Fruit fly (Drosophila melanogaster) whole organism, embryonic: ENCODE results near the gene CG15742.
A peak's percentile ranks its signal among the peaks of the same experiment; 100 is the strongest.

Experiments
- Atf-2 ChIP-seq: fragments of 200-800 bp; sonication (Bioruptor generic); optimal IDR thresholded peaks from 2 replicates; lab custom pipeline; 2016; ENCODE audit warnings: missing biosample characterization, missing genetic modification characterization
- BEAF-32 ChIP-seq: fragments of 200-800 bp; sonication (Bioruptor generic); optimal IDR thresholded peaks from 3 replicates; lab custom pipeline; 2017; ENCODE audit warnings: missing biosample characterization, missing genetic modification characterization, mild to moderate bottlenecking, moderate library complexity, missing genetic modification reagents
- Bgb ChIP-seq: fragments of 200-800 bp; sonication (Bioruptor generic); IDR thresholded peaks from 2 replicates; pipeline ENCODE4 v1.3.6; 2022; ENCODE audit warnings: missing biosample characterization, missing genetic modification characterization; ENCODE audit not compliant: partially characterized antibody
- CG11560 ChIP-seq: fragments of 200-800 bp; sonication (Bioruptor generic); IDR thresholded peaks from 3 replicates; pipeline ENCODE4 v1.3.6; 2022; ENCODE audit warnings: missing biosample characterization, missing genetic modification characterization
- CG12659 ChIP-seq: fragments of 200-800 bp; sonication (Bioruptor generic); optimal IDR thresholded peaks from 3 replicates; lab custom pipeline; 2017; ENCODE audit warnings: mild to moderate bottlenecking, missing biosample characterization, missing genetic modification reagents, missing genetic modification characterization
- CG13287 ChIP-seq: fragments of 200-800 bp; sonication (Bioruptor generic); IDR thresholded peaks from 2 replicates; pipeline ENCODE4 v1.3.6; 2022; ENCODE audit warnings: missing biosample characterization, missing genetic modification characterization; ENCODE audit not compliant: partially characterized antibody
- CG13894 ChIP-seq: fragments of 200-800 bp; sonication (Bioruptor generic); optimal IDR thresholded peaks from 3 replicates; lab custom pipeline; 2018; ENCODE audit warnings: missing biosample characterization, mild to moderate bottlenecking, missing genetic modification characterization, moderate library complexity
- CG14860 ChIP-seq: fragments of 200-800 bp; sonication (Bioruptor generic); IDR thresholded peaks from 3 replicates; pipeline ENCODE4 v1.3.6; 2022; ENCODE audit warnings: missing biosample characterization, missing genetic modification characterization; ENCODE audit not compliant: partially characterized antibody
- CG17912 ChIP-seq: fragments of 200-800 bp; sonication (Bioruptor generic); optimal IDR thresholded peaks from 2 replicates; lab custom pipeline; 2018; ENCODE audit warnings: missing biosample characterization, mild to moderate bottlenecking, missing genetic modification characterization
- CG2116 ChIP-seq: fragments of 200-800 bp; sonication (Bioruptor generic); optimal IDR thresholded peaks from 3 replicates; lab custom pipeline; 2018; ENCODE audit warnings: missing biosample characterization, mild to moderate bottlenecking, missing genetic modification characterization
- CG2202 ChIP-seq: fragments of 200-800 bp; sonication (Bioruptor generic); optimal IDR thresholded peaks from 2 replicates; lab custom pipeline; 2018; ENCODE audit warnings: missing biosample characterization, mild to moderate bottlenecking, missing genetic modification characterization
- CG30431 ChIP-seq: fragments of 200-800 bp; sonication (Bioruptor generic); optimal IDR thresholded peaks from 2 replicates; lab custom pipeline; 2017; ENCODE audit warnings: missing biosample characterization, missing genetic modification characterization
- CG31441 ChIP-seq: fragments of 200-800 bp; sonication (Bioruptor generic); IDR thresholded peaks from 2 replicates; pipeline ENCODE4 v1.3.6; 2022; ENCODE audit warnings: missing biosample characterization, missing genetic modification characterization
- CG32767 ChIP-seq: fragments of 200-800 bp; sonication (Bioruptor generic); IDR thresholded peaks from 2 replicates; pipeline ENCODE4 v1.3.6; 2022; ENCODE audit warnings: missing biosample characterization, missing genetic modification characterization
- CG3726 ChIP-seq: fragments of 200-800 bp; sonication (Bioruptor generic); IDR thresholded peaks from 3 replicates; pipeline ENCODE4, ENCODE4 v1.3.6; 2022; ENCODE audit warnings: missing biosample characterization, missing genetic modification characterization
- CG3995 ChIP-seq: fragments of 200-800 bp; sonication (Bioruptor generic); optimal IDR thresholded peaks from 3 replicates; lab custom pipeline; 2016; ENCODE audit warnings: missing biosample characterization, missing genetic modification characterization
- CG4282 ChIP-seq: fragments of 200-800 bp; sonication (Bioruptor generic); optimal IDR thresholded peaks from 2 replicates; lab custom pipeline; 2016; ENCODE audit warnings: missing biosample characterization, missing genetic modification characterization
- CG4617 ChIP-seq: fragments of 200-800 bp; sonication (Bioruptor generic); optimal IDR thresholded peaks from 3 replicates; lab custom pipeline; 2016; ENCODE audit warnings: missing biosample characterization, missing genetic modification characterization, borderline replicate concordance
- CG4707 ChIP-seq: fragments of 200-800 bp; sonication (Bioruptor generic); optimal IDR thresholded peaks from 2 replicates; lab custom pipeline; 2018; ENCODE audit warnings: missing biosample characterization, mild to moderate bottlenecking, missing genetic modification characterization, moderate library complexity
- CG4730 ChIP-seq: fragments of 200-800 bp; sonication (Bioruptor generic); IDR thresholded peaks from 2 replicates; pipeline ENCODE4 v1.3.6; 2022; ENCODE audit warnings: missing biosample characterization, missing genetic modification characterization
- CG4820 ChIP-seq: fragments of 200-800 bp; sonication (Bioruptor generic); optimal IDR thresholded peaks from 3 replicates; lab custom pipeline; 2016; ENCODE audit warnings: missing biosample characterization, missing genetic modification characterization
- CG4854 ChIP-seq: fragments of 200-800 bp; sonication (Bioruptor generic); optimal IDR thresholded peaks from 2 replicates; lab custom pipeline; 2016; ENCODE audit warnings: missing biosample characterization, missing genetic modification characterization, inconsistent platforms
- CG6683 ChIP-seq: fragments of 200-800 bp; sonication (Bioruptor generic); optimal IDR thresholded peaks from 2 replicates; lab custom pipeline; 2017; ENCODE audit warnings: missing biosample characterization, mild to moderate bottlenecking, missing genetic modification characterization, missing genetic modification reagents
- CG9215 ChIP-seq: fragments of 200-800 bp; sonication (Bioruptor generic); IDR thresholded peaks from 2 replicates; pipeline ENCODE4 v1.3.6; 2022; ENCODE audit warnings: missing biosample characterization, missing genetic modification characterization
- CG9797 ChIP-seq: fragments of 200-800 bp; sonication (Bioruptor generic); optimal IDR thresholded peaks from 3 replicates; lab custom pipeline; 2018; ENCODE audit warnings: missing biosample characterization, mild to moderate bottlenecking, missing genetic modification characterization
- Dad ChIP-seq: fragments of 200-800 bp; sonication (Bioruptor generic); optimal IDR thresholded peaks from 3 replicates; lab custom pipeline; 2016; ENCODE audit warnings: missing biosample characterization, missing genetic modification characterization
- Dek ChIP-seq: fragments of 200-800 bp; sonication (Bioruptor generic); optimal IDR thresholded peaks from 3 replicates; lab custom pipeline; 2019; ENCODE audit warnings: missing biosample characterization, mild to moderate bottlenecking, missing genetic modification characterization, moderate library complexity
- Dfd ChIP-seq, 2 experiments: fragments of >200 bp; optimal IDR thresholded peaks; 2 replicates each; lab custom pipeline; 2017; ENCODE audit warnings: missing biosample characterization in 2 of 2, missing genetic modification characterization in 2 of 2
- Dp ChIP-seq: fragments of 200-800 bp; sonication (Bioruptor generic); optimal IDR thresholded peaks from 2 replicates; lab custom pipeline; 2018; ENCODE audit warnings: missing biosample characterization, mild to moderate bottlenecking, missing genetic modification characterization, moderate library complexity
- Fer3 ChIP-seq: fragments of 200-800 bp; sonication (Bioruptor generic); optimal IDR thresholded peaks from 2 replicates; lab custom pipeline; 2018; ENCODE audit warnings: missing biosample characterization, mild to moderate bottlenecking, missing genetic modification characterization, moderate library complexity
- Hey ChIP-seq: fragments of 200-800 bp; sonication (Bioruptor generic); optimal IDR thresholded peaks from 3 replicates; lab custom pipeline; 2018; ENCODE audit warnings: missing biosample characterization, mild to moderate bottlenecking, missing genetic modification characterization
- Med ChIP-seq: fragments of 200-800 bp; sonication (Bioruptor generic); peaks from one replicate; lab custom pipeline; 2016; ENCODE audit warnings: missing biosample characterization, missing genetic modification characterization, mild to moderate bottlenecking, inconsistent platforms, moderate library complexity
- Oli ChIP-seq: fragments of 200-800 bp; sonication (Bioruptor generic); optimal IDR thresholded peaks from 2 replicates; lab custom pipeline; 2018; ENCODE audit warnings: missing biosample characterization, mild to moderate bottlenecking, missing genetic modification characterization, moderate library complexity
- Optix ChIP-seq: fragments of 200-800 bp; sonication (Bioruptor generic); IDR thresholded peaks from 3 replicates; pipeline ENCODE4 v1.3.6; 2022; ENCODE audit warnings: missing biosample characterization, missing genetic modification characterization
- Poxn ChIP-seq: fragments of 200-800 bp; sonication (Bioruptor generic); IDR thresholded peaks from 2 replicates; pipeline ENCODE4 v1.3.6; 2022; ENCODE audit warnings: missing biosample characterization, missing genetic modification characterization
- Sox102F ChIP-seq: fragments of 200-800 bp; sonication (Bioruptor generic); optimal IDR thresholded peaks from 2 replicates; lab custom pipeline; 2018; ENCODE audit warnings: missing biosample characterization, mild to moderate bottlenecking, missing genetic modification characterization, moderate library complexity
- Spps ChIP-seq: fragments of 200-800 bp; sonication (Bioruptor generic); optimal IDR thresholded peaks from 2 replicates; lab custom pipeline; 2018; ENCODE audit warnings: missing biosample characterization, mild to moderate bottlenecking, missing genetic modification characterization
- Stat92E ChIP-seq, 3 experiments: fragments of >200 bp in 2 of 3; fragments of 200-800 bp in 1 of 3; sonication (Bioruptor generic) in 1 of 3; optimal IDR thresholded peaks; 2 replicates each; lab custom pipeline; 2017 to 2019; ENCODE audit warnings: missing biosample characterization in 3 of 3, missing genetic modification characterization in 3 of 3, mild to moderate bottlenecking in 1 of 3, moderate library complexity in 1 of 3
- Vsx1 ChIP-seq: fragments of 200-800 bp; sonication (Bioruptor generic); optimal IDR thresholded peaks from 2 replicates; lab custom pipeline; 2017; ENCODE audit warnings: missing biosample characterization, mild to moderate bottlenecking, missing genetic modification characterization, missing genetic modification reagents
- az2 ChIP-seq: fragments of 200-800 bp; sonication (Bioruptor generic); optimal IDR thresholded peaks from 3 replicates; lab custom pipeline; 2016; ENCODE audit warnings: missing biosample characterization, missing genetic modification characterization
- danr ChIP-seq: fragments of 200-800 bp; sonication (Bioruptor generic); IDR thresholded peaks from 2 replicates; pipeline ENCODE4 v1.3.6; 2022; ENCODE audit warnings: missing biosample characterization, missing genetic modification characterization
- grau ChIP-seq: fragments of 200-800 bp; optimal IDR thresholded peaks from 3 replicates; lab custom pipeline; 2019; ENCODE audit warnings: missing biosample characterization, mild to moderate bottlenecking, missing genetic modification characterization, moderate library complexity
- lov ChIP-seq, 2 experiments: fragments of 200-800 bp in 1 of 2; fragments of >200 bp in 1 of 2; sonication (Bioruptor generic) in 1 of 2; IDR thresholded peaks in 1 of 2; optimal IDR thresholded peaks in 1 of 2; 2 replicates in 1 of 2; 3 replicates in 1 of 2; pipeline versions ENCODE4 v1.3.6 to Lab custom; 2017 to 2022; ENCODE audit warnings: missing biosample characterization in 1 of 2, missing genetic modification characterization in 1 of 2
- pzg ChIP-seq: fragments of 200-800 bp; sonication (Bioruptor generic); optimal IDR thresholded peaks from 3 replicates; lab custom pipeline; 2018; ENCODE audit warnings: missing biosample characterization, mild to moderate bottlenecking, missing genetic modification characterization, moderate library complexity
- scrt ChIP-seq: fragments of 200-800 bp; sonication (Bioruptor generic); optimal IDR thresholded peaks from 2 replicates; lab custom pipeline; 2018; ENCODE audit warnings: missing biosample characterization, mild to moderate bottlenecking, missing genetic modification characterization, moderate library complexity
- slou ChIP-seq: fragments of 200-800 bp; sonication (Bioruptor generic); optimal IDR thresholded peaks from 3 replicates; lab custom pipeline; 2016; ENCODE audit warnings: missing biosample characterization, missing genetic modification characterization
- tna ChIP-seq: fragments of 200-800 bp; sonication (Bioruptor generic); IDR thresholded peaks from 2 replicates; pipeline ENCODE4 v1.3.6; 2022; ENCODE audit warnings: missing biosample characterization, missing genetic modification characterization; ENCODE audit not compliant: partially characterized antibody

Gene CG15742

DNA sequence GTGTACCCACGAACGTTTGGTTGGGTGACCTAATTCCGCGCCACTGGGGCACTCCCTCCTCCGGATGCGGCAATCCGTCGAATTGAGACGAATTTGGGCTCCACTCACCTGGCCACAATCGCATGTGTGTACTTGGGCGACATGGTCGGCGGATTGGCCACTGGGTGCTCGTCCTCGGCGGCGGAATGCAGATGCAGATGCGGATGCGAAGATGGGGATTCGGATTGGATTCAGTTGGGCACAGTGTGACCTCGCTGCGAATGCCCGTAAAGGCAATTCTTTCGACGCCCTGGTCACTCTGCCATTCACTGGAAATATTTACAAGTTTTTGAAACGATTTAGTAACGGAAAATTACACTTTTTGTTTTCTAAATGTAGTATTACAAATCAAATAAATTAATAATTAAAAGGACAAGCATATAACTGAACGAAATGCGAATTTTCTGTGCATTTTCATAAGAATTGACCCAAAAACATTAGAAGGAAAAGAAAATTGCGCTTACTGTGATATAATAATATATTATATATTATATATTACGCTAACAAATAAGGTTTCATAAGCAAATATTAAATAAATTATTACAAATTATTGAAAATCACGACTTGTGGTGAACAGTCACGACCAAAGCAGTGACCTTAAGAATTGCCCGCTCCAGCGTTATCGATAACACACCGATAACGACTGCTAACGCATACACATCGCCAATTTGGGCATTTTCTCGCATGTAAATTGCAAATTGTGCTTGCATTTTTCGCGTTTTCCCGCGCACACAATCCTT lies 38.3 kb upstream of the CG15742 start, which contains the start of gene CG1622 (continued):
- TF ChIP-seq Atf-2 (GFP tag; lab: Kevin White, UChicago), result no peak
- no peak for TF ChIP-seq tna (GFP tag; lab: Robert Waterston, UW)
- no peak for TF ChIP-seq CG4730 (GFP tag; lab: Robert Waterston, UW)
- TF ChIP-seq CG13894, result no peak
- peak; percentile 59 for TF ChIP-seq CG12659 (GFP tag; lab: Kevin White, UChicago)
- TF ChIP-seq Stat92E (GFP tag; optimal IDR thresholded peaks at IDR 0.05; lab: Kevin White, UChicago), result peak in 1 of 3 experiments; percentile 31
- no peak for TF ChIP-seq Optix (GFP tag; lab: Robert Waterston, UW)
- no peak for TF ChIP-seq CG30431 (GFP tag; lab: Kevin White, UChicago)
- peak; percentile 8 for TF ChIP-seq Fer3 (tag; lab: Kevin White, UChicago)
- peak; percentile 58 for TF ChIP-seq CG2116 (GFP tag; lab: Kevin White, UChicago)
- TF ChIP-seq Bgb (GFP tag; lab: Robert Waterston, UW), result peak; percentile 44
- peak; percentile 21 for TF ChIP-seq Dek (tag; lab: Kevin White, UChicago)
- TF ChIP-seq Dfd (GFP tag; optimal IDR thresholded peaks at IDR 0.05; lab: Kevin White, UChicago), result no peak
- TF ChIP-seq slou (GFP tag; lab: Kevin White, UChicago), result no peak
- TF ChIP-seq Dp, result peak; percentile 23
- TF ChIP-seq CG3995 (GFP tag; lab: Kevin White, UChicago), result peak; percentile 97
- TF ChIP-seq Vsx1 (GFP tag; lab: Kevin White, UChicago), result no peak
- peak; percentile 37 for TF ChIP-seq pzg
- peak; percentile 64 for TF ChIP-seq CG9797 (GFP tag; lab: Kevin White, UChicago)
- TF ChIP-seq Sox102F (GFP tag; lab: Kevin White, UChicago), result no peak
- TF ChIP-seq CG13287 (GFP tag; lab: Robert Waterston, UW), result peak; percentile 34; the same call in 1 of the 2 replicates
- TF ChIP-seq CG9215, result peak; percentile 18; the same call in 1 of the 2 replicates
- no peak for TF ChIP-seq CG4707 (GFP tag; lab: Kevin White, UChicago)
- TF ChIP-seq Poxn (GFP tag; lab: Robert Waterston, UW), result no peak
- TF ChIP-seq CG4854 (GFP tag; lab: Kevin White, UChicago), result no peak
- peak; percentile 13 for TF ChIP-seq Oli (tag; lab: Kevin White, UChicago)
- TF ChIP-seq CG32767 (GFP tag; lab: Robert Waterston, UW), result no peak
- TF ChIP-seq lov (optimal IDR thresholded peaks at IDR 0.05; lab: Kevin White, UChicago), result no peak
- TF ChIP-seq lov (GFP tag; IDR thresholded peaks at IDR 0.05; lab: Robert Waterston, UW), result 0 out of 3 replicates have a peak, but pooled peaks have one; percentile 9
- no peak for TF ChIP-seq CG17912 (GFP tag; lab: Kevin White, UChicago)
- no peak for TF ChIP-seq Dad (GFP tag; lab: Kevin White, UChicago)
- TF ChIP-seq BEAF-32 (GFP tag; lab: Kevin White, UChicago), result peak; percentile 47
- no peak for TF ChIP-seq CG4820 (GFP tag; lab: Kevin White, UChicago)
- TF ChIP-seq CG14860 (GFP tag; lab: Robert Waterston, UW), result 0 out of 3 replicates have a peak, but pooled peaks have one; percentile 22
- peak; percentile 80 for TF ChIP-seq CG31441
- TF ChIP-seq Med (GFP tag; lab: Kevin White, UChicago), result peak; percentile 70
- TF ChIP-seq Hey (tag; lab: Kevin White, UChicago), result no peak
- TF ChIP-seq danr (GFP tag; lab: Robert Waterston, UW), result no peak
- TF ChIP-seq CG4617 (GFP tag; lab: Kevin White, UChicago), result peak; percentile 53
- no peak for TF ChIP-seq CG11560 (tag; lab: Robert Waterston, UW)
- peak; percentile 27 for TF ChIP-seq az2 (GFP tag; lab: Kevin White, UChicago)
- no peak for TF ChIP-seq CG4282 (GFP tag; lab: Kevin White, UChicago)
- no peak for TF ChIP-seq scrt (GFP tag; lab: Kevin White, UChicago)
- TF ChIP-seq CG3726, result no peak
- peak; percentile 68 for TF ChIP-seq grau (tag; lab: Kevin White, UChicago)
- no peak for TF ChIP-seq Spps (tag; lab: Kevin White, UChicago)
- TF ChIP-seq CG2202 (tag; lab: Kevin White, UChicago), result no peak
- no peak for TF ChIP-seq CG6683
